Fruit fly (Drosophila melanogaster): Measurements from ENCODE around the gene Pyroxd1.
A peak's percentile ranks its signal among the peaks of the same experiment; 100 is the strongest.

The Pyroxd1 gene

DNA sequence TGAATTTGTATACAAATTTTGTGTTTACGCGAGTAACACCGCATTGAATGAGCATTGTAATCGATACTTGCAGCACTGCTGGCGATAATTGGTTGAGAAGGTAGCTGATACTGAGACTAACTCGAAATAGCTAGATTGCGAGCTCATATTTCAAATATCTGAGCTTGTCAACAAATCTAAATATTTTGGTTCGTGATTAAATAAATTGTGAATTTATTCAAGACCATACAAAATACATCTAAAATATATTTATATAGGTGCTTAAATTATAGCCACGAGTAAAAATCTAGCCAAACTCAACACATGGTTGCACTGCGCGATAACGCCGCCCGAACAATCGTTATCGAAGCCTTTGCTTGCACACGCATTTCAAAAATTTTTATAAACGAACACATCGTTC, 2.6 kb downstream of the Pyroxd1 start, which contains the start of the genes Taf13 and nesd (continued):
- TF ChIP-seq onecut (GFP tag; IDR thresholded peaks at IDR 0.05), result no peak
- no peak for TF ChIP-seq CG17912 (GFP tag; optimal IDR thresholded peaks at IDR 0.05)
- TF ChIP-seq bsh (GFP tag; optimal IDR thresholded peaks at IDR 0.05), result peak in 1 of 2 experiments; percentile 8
- no peak for TF ChIP-seq Mrtf (GFP tag; IDR thresholded peaks at IDR 0.05)
- TF ChIP-seq Opbp (GFP tag; IDR thresholded peaks at IDR 0.05; ENCODE audit: partially characterized antibody), result no peak; the same call in 2 of the 3 replicates
- TF ChIP-seq H15 (GFP tag; IDR thresholded peaks at IDR 0.05), result no peak
- TF ChIP-seq odd (GFP tag; optimal IDR thresholded peaks at IDR 0.05), result no peak
- peak; percentile 74 for TF ChIP-seq CG16813 (GFP tag; IDR thresholded peaks at IDR 0.05; ENCODE audit: partially characterized antibody)
- TF ChIP-seq CG15269 (tag; optimal IDR thresholded peaks at IDR 0.05), result peak; percentile 32
- TF ChIP-seq her (GFP tag; optimal IDR thresholded peaks at IDR 0.05), result no peak
- TF ChIP-seq Hr3 (GFP tag; optimal IDR thresholded peaks at IDR 0.05), result peak; percentile 20
- no peak for TF ChIP-seq bigmax (GFP tag; optimal IDR thresholded peaks at IDR 0.05)
- no peak for TF ChIP-seq CG6175 (GFP tag; IDR thresholded peaks at IDR 0.05)
- no peak for TF ChIP-seq ab (GFP tag; optimal IDR thresholded peaks at IDR 0.05)
- no peak for TF ChIP-seq pfk (GFP tag; optimal IDR thresholded peaks at IDR 0.05)
- TF ChIP-seq chm (GFP tag; IDR thresholded peaks at IDR 0.05), result no peak
- no peak for TF ChIP-seq grn (GFP tag; optimal IDR thresholded peaks at IDR 0.05)
- no peak for TF ChIP-seq Hey (tag; optimal IDR thresholded peaks at IDR 0.05)
- TF ChIP-seq inv (GFP tag; IDR thresholded peaks at IDR 0.05; ENCODE audit: partially characterized antibody), result peak; percentile 65
- no peak for TF ChIP-seq CG11696 (GFP tag; IDR thresholded peaks at IDR 0.05)
- peak; percentile 25 for TF ChIP-seq CG7928 (GFP tag; optimal IDR thresholded peaks at IDR 0.05)
- no peak for TF ChIP-seq CG16815 (GFP tag; optimal IDR thresholded peaks at IDR 0.05)
- TF ChIP-seq CG1832 (GFP tag; optimal IDR thresholded peaks at IDR 0.05), result no peak
- no peak for TF ChIP-seq CG7745 (tag; optimal IDR thresholded peaks at IDR 0.05)
- no peak for TF ChIP-seq CG7987 (GFP tag; optimal IDR thresholded peaks at IDR 0.05)
- TF ChIP-seq CG6689 (GFP tag; IDR thresholded peaks at IDR 0.05), result peak; percentile 56
- TF ChIP-seq aop (GFP tag; IDR thresholded peaks at IDR 0.05), result no peak
- no peak for TF ChIP-seq H2.0 (GFP tag; IDR thresholded peaks at IDR 0.05)
- TF ChIP-seq CG8290 (GFP tag; optimal IDR thresholded peaks at IDR 0.05), result peak; percentile 53
- TF ChIP-seq CG8290 (tag; optimal IDR thresholded peaks at IDR 0.05), result peak in 1 of 2 experiments; percentile 32
- no peak for TF ChIP-seq wek (GFP tag; optimal IDR thresholded peaks at IDR 0.05)
- TF ChIP-seq CG7839 (tag; optimal IDR thresholded peaks at IDR 0.05), result peak; percentile 45

- TF ChIP-seq zf30C (GFP tag; optimal IDR thresholded peaks at IDR 0.05) (no peak), HLH4C (GFP tag; IDR thresholded peaks at IDR 0.05; ENCODE audit: partially characterized antibody) (no peak; the same call in 2 of the 3 replicates), wek (GFP tag; optimal IDR thresholded peaks at IDR 0.05) (peak; percentile 49), Mad (GFP tag; optimal IDR thresholded peaks at IDR 0.05) (peak; percentile 0), lbe (GFP tag; optimal IDR thresholded peaks at IDR 0.05) (no peak), Meics (GFP tag; optimal IDR thresholded peaks at IDR 0.05) (peak; percentile 54), CG4707 (GFP tag; optimal IDR thresholded peaks at IDR 0.05) (no peak), eve (GFP tag; optimal IDR thresholded peaks at IDR 0.05) (no peak), CG9797 (GFP tag; optimal IDR thresholded peaks at IDR 0.05) (no peak), fd64A (GFP tag; optimal IDR thresholded peaks at IDR 0.05) (no peak), Bdp1 (GFP tag; optimal IDR thresholded peaks at IDR 0.05) (peak; percentile 1), CG7271 (tag; optimal IDR thresholded peaks at IDR 0.05) (no peak), sim (GFP tag; IDR thresholded peaks at IDR 0.05) (no peak), CG9727 (GFP tag; optimal IDR thresholded peaks at IDR 0.05) (peak; percentile 18), TFAM (GFP tag; optimal IDR thresholded peaks at IDR 0.05) (no peak), CG15479 (GFP tag; optimal IDR thresholded peaks at IDR 0.05) (no peak), CG15514 (GFP tag; optimal IDR thresholded peaks at IDR 0.05) (peak; percentile 63), CG11696 (GFP tag; IDR thresholded peaks at IDR 0.05) (no peak), CG11093 (GFP tag; IDR thresholded peaks at IDR 0.05) (no peak), CG12391 (tag; optimal IDR thresholded peaks at IDR 0.05) (peak; percentile 70), prd (optimal IDR thresholded peaks at IDR 0.05) (no peak), prd (GFP tag; IDR thresholded peaks at IDR 0.05) (peak; percentile 72)
Measured at dm6 chr2L:20097105-20097631, 5.9 kb downstream of the Pyroxd1 start, which contains the start of the genes mRpS18B and Kua. Gene mRpS18B, minus strand, starts transcription at chr2L:20097253. Gene Kua, plus strand, starts transcription at chr2L:20097581.
